Fruit fly (Drosophila melanogaster): ENCODE results near the gene Cpr65Aw.
"Not testable (repeated sequence)": the region's sequence is repeated elsewhere in the genome, so short reads cannot be mapped to it uniquely, and the experiment has no call there.

Gene Cpr65Aw

dm6 chr3L:6150757-6151354, 8.6 kb upstream of the Cpr65Aw start, which contains the start of the genes Cpr65Ax2 and Lcp65Aa:
Gene Cpr65Ax2 (minus strand): TSS chr3L:6150857.
Gene Lcp65Aa (plus strand): TSS chr3L:6151304.
- TF ChIP-seq CTCF, CG8478 (optimal IDR thresholded peaks at IDR 0.05): not testable (repeated sequence)

- not testable (repeated sequence) for TF ChIP-seq CTCF, CG8478 (optimal IDR thresholded peaks at IDR 0.05)
Observed at dm6 chr3L:6149248-6149647, 7.0 kb upstream of the Cpr65Aw start, which contains the start of gene Lcp65Ab1. Gene Lcp65Ab1 (plus strand): TSS chr3L:6149548.

dm6 chr3L:6147887-6148286, 5.7 kb upstream of the Cpr65Aw start, which contains the start of gene Cpr65Ax1:
Gene Cpr65Ax1 (minus strand): TSS chr3L:6147987.
- TF ChIP-seq CTCF, CG8478 (optimal IDR thresholded peaks at IDR 0.05): not testable (repeated sequence)

- not testable (repeated sequence) for TF ChIP-seq CTCF, CG8478 (optimal IDR thresholded peaks at IDR 0.05)
Observed at dm6 chr3L:6146374-6146773, 4.2 kb upstream of the Cpr65Aw start, which contains the start of gene Lcp65Ab2. Gene Lcp65Ab2 (plus strand): TSS chr3L:6146674.

dm6 chr3L:6144769-6145220, 2.6 kb upstream of the Cpr65Aw start, which contains the start of gene Lcp65Ac:
Gene Lcp65Ac (plus strand): TSS chr3L:6144819.
- TF ChIP-seq CTCF (optimal IDR thresholded peaks at IDR 0.05) = no peak
- TF ChIP-seq CG8478 (optimal IDR thresholded peaks at IDR 0.05) = no peak

dm6 chr3L:6143188-6143755, 1.1 kb upstream of the Cpr65Aw start, which contains the start of gene Lcp65Ad:
Gene Lcp65Ad (plus strand): TSS chr3L:6143395.
- TF ChIP-seq CTCF (optimal IDR thresholded peaks at IDR 0.05) = no peak
- no peak for TF ChIP-seq CG8478 (optimal IDR thresholded peaks at IDR 0.05)

dm6 chr3L:6141538-6141937, 675 bp downstream of the Cpr65Aw start:
- TF ChIP-seq CTCF (optimal IDR thresholded peaks at IDR 0.05) (no peak), CG8478 (optimal IDR thresholded peaks at IDR 0.05) (no peak)

dm6 chr3L:6140771-6141472, 1.3 kb downstream of the Cpr65Aw start:
- TF ChIP-seq CTCF (optimal IDR thresholded peaks at IDR 0.05) (no peak), CG8478 (optimal IDR thresholded peaks at IDR 0.05) (no peak)

dm6 chr3L:6139924-6140574, 2.2 kb downstream of the Cpr65Aw start, which contains the start of gene Cpr65Av:
Gene Cpr65Av (minus strand): TSS chr3L:6139974.
- TF ChIP-seq CG8478 (optimal IDR thresholded peaks at IDR 0.05) (no peak), CTCF (optimal IDR thresholded peaks at IDR 0.05) (no peak)

dm6 chr3L:6138586-6138985, 3.6 kb downstream of the Cpr65Aw start:
- TF ChIP-seq CG8478 (optimal IDR thresholded peaks at IDR 0.05) (no peak), CTCF (optimal IDR thresholded peaks at IDR 0.05) (no peak)

- TF ChIP-seq CTCF (optimal IDR thresholded peaks at IDR 0.05) (no peak), CG8478 (optimal IDR thresholded peaks at IDR 0.05) (no peak)
Observed at dm6 chr3L:6138018-6138417, 4.2 kb downstream of the Cpr65Aw start, which contains the start of gene Lcp65Ae. Gene Lcp65Ae (minus strand): TSS chr3L:6138118.

- no peak for TF ChIP-seq CG8478 (optimal IDR thresholded peaks at IDR 0.05)
- no peak for TF ChIP-seq CTCF (optimal IDR thresholded peaks at IDR 0.05)
Observed at dm6 chr3L:6136691-6137090, 5.5 kb downstream of the Cpr65Aw start, which contains the start of gene Lcp65Af. Gene Lcp65Af (minus strand): TSS chr3L:6136791.

- TF ChIP-seq CTCF (optimal IDR thresholded peaks at IDR 0.05) (no peak), CG8478 (optimal IDR thresholded peaks at IDR 0.05) (no peak)
Observed at dm6 chr3L:6135174-6135573, 7.0 kb downstream of the Cpr65Aw start, which contains the start of gene Lcp65Ag1. Gene Lcp65Ag1 (minus strand): TSS chr3L:6135274.

- no peak for TF ChIP-seq CG8478 (optimal IDR thresholded peaks at IDR 0.05)
- no peak for TF ChIP-seq CTCF (optimal IDR thresholded peaks at IDR 0.05)
Observed at dm6 chr3L:6133546-6133945, 8.7 kb downstream of the Cpr65Aw start, which contains the start of gene Lcp65Ag2. Gene Lcp65Ag2 (minus strand): TSS chr3L:6133593.
